Worm (Caenorhabditis elegans) whole organism, L4 larva: Measurements from ENCODE around the gene T04C4.3.

Experiments
- aha-1 ChIP-seq: fragments of 150-350 bp; peaks from one replicate; lab custom pipeline; 2014; ENCODE audit warnings: missing biosample characterization, missing genetic modification characterization
- daf-8 ChIP-seq: fragments of 200-800 bp; sonication (Bioruptor generic); IDR thresholded peaks from 2 replicates; pipeline ENCODE4 v1.3.6; 2022; ENCODE audit warnings: missing genetic modification characterization, missing compliant biosample characterization
- hif-1 ChIP-seq, 2 experiments: sonication (generic microtip); optimal IDR thresholded peaks; 2 replicates each; lab custom pipeline; 2016 to 2017; ENCODE audit warnings: missing compliant biosample characterization in 2 of 2, missing genetic modification characterization in 2 of 2, missing genetic modification reagents in 2 of 2, missing genotype in 2 of 2, mild to moderate bottlenecking in 1 of 2
- mdt-29 ChIP-seq: fragments of 200-800 bp; sonication (Bioruptor generic); IDR thresholded peaks from 2 replicates; pipeline ENCODE4 v1.3.6; 2022; ENCODE audit warnings: missing genetic modification reagents, missing genetic modification characterization, missing compliant biosample characterization
- nhr-10 ChIP-seq: fragments of 150-350 bp; optimal IDR thresholded peaks from 2 replicates; lab custom pipeline; 2014; ENCODE audit warnings: missing biosample characterization, missing genetic modification characterization
- nhr-102 ChIP-seq: sonication (generic microtip); optimal IDR thresholded peaks from 2 replicates; lab custom pipeline; 2016; ENCODE audit warnings: mild to moderate bottlenecking, missing genetic modification characterization, moderate library complexity, missing compliant biosample characterization
- nhr-25 ChIP-seq: sonication (generic microtip); optimal IDR thresholded peaks from 2 replicates; lab custom pipeline; 2017; ENCODE audit warnings: missing genetic modification characterization, mild to moderate bottlenecking, missing compliant biosample characterization, antibody characterized with exemption, moderate library complexity, borderline replicate concordance; ENCODE audit not compliant: insufficient read depth
- nhr-48 ChIP-seq: sonication (generic microtip); optimal IDR thresholded peaks from 2 replicates; lab custom pipeline; 2016; ENCODE audit warnings: mild to moderate bottlenecking, missing genetic modification characterization, missing compliant biosample characterization
- saeg-2 ChIP-seq: fragments of 200-800 bp; sonication (Bioruptor generic); IDR thresholded peaks from 2 replicates; pipeline ENCODE4 v1.3.6; 2022; ENCODE audit warnings: missing genetic modification reagents, missing genetic modification characterization, missing compliant biosample characterization
- unc-62 ChIP-seq, 3 experiments: fragments of 150-350 bp in 1 of 3; sonication (generic microtip); optimal IDR thresholded peaks in 2 of 3; peaks in 1 of 3; 1 replicate in 1 of 3; 2 replicates in 2 of 3; lab custom pipeline; 2014 to 2017; ENCODE audit warnings: missing biosample characterization in 3 of 3, missing genetic modification characterization in 3 of 3, missing genetic modification reagents in 3 of 3, missing genotype in 1 of 3

Gene T04C4.3

DNA sequence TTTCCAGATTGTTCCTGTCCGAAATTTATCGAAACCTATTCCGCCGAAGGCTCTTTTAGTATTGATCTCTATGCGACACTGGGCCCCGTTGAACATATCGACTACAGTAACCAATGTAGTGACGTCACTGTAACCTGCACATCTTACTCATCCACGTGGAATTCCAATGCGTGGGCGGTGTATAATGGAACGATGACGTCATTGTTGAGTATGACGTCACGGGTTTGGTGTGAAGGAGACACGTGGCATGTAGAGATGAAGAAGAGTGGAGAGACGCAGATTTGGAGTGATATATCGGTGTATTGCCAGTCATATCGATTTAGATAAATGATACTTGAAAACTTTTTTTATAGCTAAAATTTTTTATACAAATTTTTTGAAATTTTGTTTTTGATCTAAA, 46.3 kb downstream of the T04C4.3 start:
- no peak for TF ChIP-seq aha-1 (tag; lab: Kevin White, UChicago)
- no peak for TF ChIP-seq hif-1 (tag; optimal IDR thresholded peaks at IDR 0.05; lab: Kevin White, UChicago)
- no peak for TF ChIP-seq saeg-2
- no peak for TF ChIP-seq nhr-102 (tag; lab: Kevin White, UChicago)
- TF ChIP-seq unc-62 (GFP tag; optimal IDR thresholded peaks at IDR 0.05 in 1 of 2; lab: Kevin White, UChicago), result no peak
- no peak for TF ChIP-seq unc-62 (tag; optimal IDR thresholded peaks at IDR 0.05; lab: Kevin White, UChicago)
- no peak for TF ChIP-seq nhr-48 (tag; lab: Kevin White, UChicago)
- no peak for TF ChIP-seq nhr-25
- TF ChIP-seq mdt-29 (GFP tag; lab: Robert Waterston, UW), result no peak
- TF ChIP-seq daf-8 (GFP tag; lab: Robert Waterston, UW), result no peak
- TF ChIP-seq, all 104 proteins: peak for 0

DNA sequence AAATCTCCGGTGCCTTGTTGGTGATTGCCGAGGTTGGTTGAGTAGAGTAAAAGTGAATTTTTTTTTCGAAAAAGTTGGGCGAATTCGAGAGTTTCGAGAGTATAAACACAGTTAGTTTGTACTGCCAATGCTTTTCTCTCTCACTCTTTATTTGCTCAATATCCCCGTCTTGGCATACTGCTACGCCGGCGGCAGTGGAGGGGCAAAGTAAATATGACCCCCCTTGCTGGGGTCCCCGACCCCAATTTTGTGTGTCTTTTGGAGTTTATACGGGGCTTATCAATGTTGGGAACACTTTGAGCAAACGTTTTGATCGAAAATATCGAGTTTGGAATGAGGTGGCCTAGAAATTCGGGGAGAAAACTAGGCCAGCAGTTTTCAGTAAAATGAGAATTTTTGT, 48.1 kb downstream of the T04C4.3 start, which contains the start of gene C54E4.4:
Gene C54E4.4, minus strand, starts transcription at position 101 of the 400 bp plus-strand sequence.
- no peak for TF ChIP-seq nhr-10 (tag; lab: Kevin White, UChicago)
